Worm (Caenorhabditis elegans) whole organism, young adult: ENCODE measurements around the gene Y57E12B.4.

Experiments
- ama-1 ChIP-seq, 3 experiments: fragments of 150-350 bp in 1 of 3; sonication (generic microtip) in 2 of 3; optimal IDR thresholded peaks; 2 replicates each; lab custom pipeline; 2014 to 2018; ENCODE audit warnings: missing biosample characterization in 2 of 3, missing genetic modification characterization in 2 of 3, missing genetic modification reagents in 2 of 3
- athp-1 ChIP-seq: sonication (generic microtip); optimal IDR thresholded peaks from 2 replicates; lab custom pipeline; 2017; ENCODE audit warnings: mild to moderate bottlenecking, missing genetic modification characterization, missing compliant biosample characterization
- dpff-1 ChIP-seq: sonication (generic microtip); optimal IDR thresholded peaks from 2 replicates; lab custom pipeline; 2017; ENCODE audit warnings: mild to moderate bottlenecking, missing genetic modification characterization, missing compliant biosample characterization
- hsf-1 ChIP-seq: fragments of 200-800 bp; sonication (Bioruptor generic); IDR thresholded peaks from 2 replicates; pipeline ENCODE4 v1.3.6; 2022; ENCODE audit warnings: missing genetic modification reagents, missing genetic modification characterization, missing compliant biosample characterization
- nhr-179 ChIP-seq: sonication (generic microtip); optimal IDR thresholded peaks from 2 replicates; lab custom pipeline; 2016; ENCODE audit warnings: mild to moderate bottlenecking, missing genetic modification characterization, missing compliant biosample characterization
- unc-130 ChIP-seq: sonication (generic microtip); optimal IDR thresholded peaks from 2 replicates; lab custom pipeline; 2016; ENCODE audit warnings: missing genetic modification reagents, missing genetic modification characterization, missing compliant biosample characterization

DNA sequence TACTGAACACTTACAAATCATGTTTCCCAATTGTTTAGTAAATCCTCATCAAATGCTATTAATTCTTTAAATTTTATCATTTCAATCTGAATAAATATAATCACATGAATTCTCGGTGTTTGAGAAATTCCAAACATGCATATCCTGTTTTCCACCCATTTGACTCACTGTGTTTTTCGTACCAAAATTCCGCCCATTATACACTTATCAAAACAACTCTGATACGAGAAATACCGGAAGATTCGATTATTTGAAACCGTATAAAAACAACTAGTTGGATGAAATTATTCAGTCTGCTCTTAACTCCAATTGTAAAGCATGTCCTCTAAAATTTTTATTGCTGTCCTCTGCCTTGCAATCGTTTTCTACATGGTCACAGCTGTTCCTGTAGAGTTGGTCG lies 883 bp upstream of the Y57E12B.4 start, which contains the start of gene Y57E12B.1:
- TF ChIP-seq hsf-1 (GFP tag; lab: Robert Waterston, UW) (no peak), nhr-179 (no peak), ama-1 (optimal IDR thresholded peaks at IDR 0.05; lab: Kevin White, UChicago) (no peak), ama-1 (GFP tag; optimal IDR thresholded peaks at IDR 0.05; lab: Kevin White, UChicago) (no peak), dpff-1 (tag; lab: Kevin White, UChicago) (no peak), unc-130 (GFP tag; lab: Kevin White, UChicago) (no peak), athp-1 (tag; lab: Kevin White, UChicago) (no peak)
